Worm (Caenorhabditis elegans) whole organism, L1 larva: ENCODE results near the gene bas-1.

Source experiments
- C04F5.9 ChIP-seq: sonication (generic microtip); optimal IDR thresholded peaks from 2 replicates; lab custom pipeline; 2016; ENCODE audit warnings: missing genetic modification characterization, missing compliant biosample characterization
- C16A3.4 ChIP-seq: fragments of 150-350 bp; optimal IDR thresholded peaks from 2 replicates; lab custom pipeline; 2014; ENCODE audit warnings: missing biosample characterization, missing genetic modification characterization
- C34B4.2 ChIP-seq: sonication (generic microtip); optimal IDR thresholded peaks from 2 replicates; lab custom pipeline; 2017; ENCODE audit warnings: mild to moderate bottlenecking, missing genetic modification characterization, missing compliant biosample characterization
- ceh-63 ChIP-seq: fragments of 200-800 bp; sonication (Bioruptor generic); optimal IDR thresholded peaks from 2 replicates; lab custom pipeline; 2018; ENCODE audit warnings: mild to moderate bottlenecking, missing genetic modification characterization, missing compliant biosample characterization
- ceh-8 ChIP-seq: fragments of 200-800 bp; sonication (Bioruptor generic); optimal IDR thresholded peaks from 2 replicates; lab custom pipeline; 2018; ENCODE audit warnings: mild to moderate bottlenecking, missing genetic modification characterization, moderate library complexity, missing compliant biosample characterization
- ceh-82 ChIP-seq, 3 experiments: fragments of 150-350 bp in 1 of 3; sonication (generic microtip) in 2 of 3; optimal IDR thresholded peaks; 2 replicates each; lab custom pipeline; 2014 to 2017; ENCODE audit warnings: missing biosample characterization in 3 of 3, missing genetic modification characterization in 3 of 3
- ceh-90 ChIP-seq: sonication (generic microtip); optimal IDR thresholded peaks from 2 replicates; lab custom pipeline; 2016; ENCODE audit warnings: missing genetic modification characterization, missing compliant biosample characterization
- dpl-1 ChIP-seq, 3 experiments: fragments of 150-350 bp in 2 of 3; sonication (generic microtip) in 1 of 3; optimal IDR thresholded peaks; 2 replicates each; lab custom pipeline; 2014 to 2017; ENCODE audit warnings: missing biosample characterization in 3 of 3, missing genetic modification characterization in 3 of 3, missing genetic modification reagents in 3 of 3
- dsc-1 ChIP-seq: sonication (generic microtip); optimal IDR thresholded peaks from 2 replicates; lab custom pipeline; 2016; ENCODE audit warnings: mild to moderate bottlenecking, missing genetic modification characterization, missing compliant biosample characterization
- egl-13 ChIP-seq: sonication (generic microtip); optimal IDR thresholded peaks from 2 replicates; lab custom pipeline; 2016; ENCODE audit warnings: missing genotype, missing genetic modification reagents, missing genetic modification characterization, missing compliant biosample characterization
- egl-27 ChIP-seq, 2 experiments: fragments of 150-350 bp in 1 of 2; sonication (generic microtip); optimal IDR thresholded peaks; 3 replicates each; lab custom pipeline; 2017 to 2018; ENCODE audit warnings: missing biosample characterization in 2 of 2, missing genetic modification characterization in 2 of 2, missing genetic modification reagents in 2 of 2
- elt-3 ChIP-seq, 6 experiments: fragments of 150-350 bp in 1 of 6; sonication (generic microtip); optimal IDR thresholded peaks; 2 replicates each; lab custom pipeline; 2017 to 2018; ENCODE audit warnings: missing biosample characterization in 6 of 6, missing genetic modification characterization in 6 of 6, inconsistent platforms in 1 of 6
- hlh-17 ChIP-seq: fragments of 200-800 bp; sonication (Bioruptor generic); optimal IDR thresholded peaks from 2 replicates; lab custom pipeline; 2018; ENCODE audit warnings: missing genetic modification characterization, mild to moderate bottlenecking, missing compliant biosample characterization, moderate library complexity, borderline replicate concordance
- hpl-2 ChIP-seq: fragments of 150-350 bp; optimal IDR thresholded peaks from 2 replicates; lab custom pipeline; 2014; ENCODE audit warnings: missing biosample characterization, missing genetic modification reagents, missing genetic modification characterization
- jun-1 ChIP-seq: fragments of 150-350 bp; optimal IDR thresholded peaks from 2 replicates; lab custom pipeline; 2014; ENCODE audit warnings: missing biosample characterization, missing genetic modification reagents, missing genetic modification characterization
- lin-13 ChIP-seq: fragments of 150-350 bp; optimal IDR thresholded peaks from 2 replicates; lab custom pipeline; 2014; ENCODE audit warnings: missing biosample characterization, missing genetic modification reagents, missing genetic modification characterization
- lin-14 ChIP-seq: fragments of 200-800 bp; sonication (Bioruptor generic); optimal IDR thresholded peaks from 2 replicates; lab custom pipeline; 2018; ENCODE audit warnings: mild to moderate bottlenecking, missing genetic modification characterization, moderate library complexity, missing compliant biosample characterization
- lir-3 ChIP-seq: sonication (generic microtip); optimal IDR thresholded peaks from 2 replicates; lab custom pipeline; 2016; ENCODE audit warnings: mild to moderate bottlenecking, missing genetic modification characterization, moderate library complexity, missing compliant biosample characterization; ENCODE audit not compliant: poor library complexity
- nhr-19 ChIP-seq: fragments of 200-800 bp; sonication (Bioruptor generic); conservative IDR thresholded peaks from 2 replicates; pipeline ENCODE4 v1.3.6; 2022; ENCODE audit warnings: missing genetic modification characterization, missing compliant biosample characterization
- nhr-20 ChIP-seq: sonication (generic microtip); optimal IDR thresholded peaks from 2 replicates; lab custom pipeline; 2016; ENCODE audit warnings: mild to moderate bottlenecking, missing genetic modification characterization, missing compliant biosample characterization
- nhr-71 ChIP-seq: sonication (generic microtip); optimal IDR thresholded peaks from 2 replicates; lab custom pipeline; 2016; ENCODE audit warnings: mild to moderate bottlenecking, missing genetic modification characterization, moderate library complexity, missing compliant biosample characterization
- nhr-76 ChIP-seq: sonication (generic microtip); optimal IDR thresholded peaks from 2 replicates; lab custom pipeline; 2017; ENCODE audit warnings: missing biosample characterization, missing genetic modification characterization
- nhr-85 ChIP-seq: sonication (generic microtip); peaks from one replicate; lab custom pipeline; 2016; ENCODE audit warnings: missing genetic modification characterization, inconsistent platforms, missing compliant biosample characterization
- nhr-90 ChIP-seq: sonication (generic microtip); optimal IDR thresholded peaks from 2 replicates; lab custom pipeline; 2016; ENCODE audit warnings: mild to moderate bottlenecking, missing genetic modification characterization, missing compliant biosample characterization; ENCODE audit not compliant: poor library complexity
- pag-3 ChIP-seq: sonication (generic microtip); optimal IDR thresholded peaks from 2 replicates; lab custom pipeline; 2017; ENCODE audit warnings: missing genetic modification characterization, mild to moderate bottlenecking, missing compliant biosample characterization, antibody characterized with exemption, borderline replicate concordance; ENCODE audit not compliant: insufficient read depth
- pax-3 ChIP-seq: fragments of 200-800 bp; sonication (Bioruptor generic); optimal IDR thresholded peaks from 2 replicates; lab custom pipeline; 2018; ENCODE audit warnings: mild to moderate bottlenecking, missing genetic modification characterization, moderate library complexity, missing compliant biosample characterization
- rnt-1 ChIP-seq: sonication (generic microtip); optimal IDR thresholded peaks from 2 replicates; lab custom pipeline; 2016; ENCODE audit warnings: mild to moderate bottlenecking, missing genetic modification characterization, moderate library complexity, missing compliant biosample characterization
- snpc-4 ChIP-seq: fragments of 150-350 bp; optimal IDR thresholded peaks from 2 replicates; lab custom pipeline; 2014; ENCODE audit warnings: missing biosample characterization, missing genetic modification characterization
- snu-23 ChIP-seq: sonication (generic microtip); optimal IDR thresholded peaks from 2 replicates; lab custom pipeline; 2016; ENCODE audit warnings: missing genetic modification characterization, missing compliant biosample characterization
- sptf-1 ChIP-seq: fragments of 150-350 bp; optimal IDR thresholded peaks from 2 replicates; lab custom pipeline; 2014; ENCODE audit warnings: missing biosample characterization, missing genetic modification characterization
- sup-37 ChIP-seq: fragments of 200-800 bp; sonication (Bioruptor generic); optimal IDR thresholded peaks from 2 replicates; lab custom pipeline; 2018; ENCODE audit warnings: mild to moderate bottlenecking, missing genetic modification characterization, missing compliant biosample characterization
- unc-62 ChIP-seq: fragments of 150-350 bp; optimal IDR thresholded peaks from 2 replicates; lab custom pipeline; 2014; ENCODE audit warnings: missing biosample characterization, missing genetic modification reagents, missing genetic modification characterization
- unc-86 ChIP-seq: sonication (generic microtip); optimal IDR thresholded peaks from 2 replicates; lab custom pipeline; 2016; ENCODE audit warnings: missing genetic modification characterization, missing compliant biosample characterization
- vab-15 ChIP-seq: sonication (generic microtip); optimal IDR thresholded peaks from 2 replicates; lab custom pipeline; 2017; ENCODE audit warnings: missing genotype, mild to moderate bottlenecking, missing genetic modification characterization, missing compliant biosample characterization
- zip-4 ChIP-seq: fragments of 200-800 bp; sonication (Bioruptor generic); optimal IDR thresholded peaks from 2 replicates; lab custom pipeline; 2018; ENCODE audit warnings: mild to moderate bottlenecking, missing genetic modification characterization, moderate library complexity, missing compliant biosample characterization
- ztf-4 ChIP-seq: fragments of 150-350 bp; optimal IDR thresholded peaks from 2 replicates; lab custom pipeline; 2014; ENCODE audit warnings: missing biosample characterization, missing genetic modification characterization

Gene bas-1

DNA sequence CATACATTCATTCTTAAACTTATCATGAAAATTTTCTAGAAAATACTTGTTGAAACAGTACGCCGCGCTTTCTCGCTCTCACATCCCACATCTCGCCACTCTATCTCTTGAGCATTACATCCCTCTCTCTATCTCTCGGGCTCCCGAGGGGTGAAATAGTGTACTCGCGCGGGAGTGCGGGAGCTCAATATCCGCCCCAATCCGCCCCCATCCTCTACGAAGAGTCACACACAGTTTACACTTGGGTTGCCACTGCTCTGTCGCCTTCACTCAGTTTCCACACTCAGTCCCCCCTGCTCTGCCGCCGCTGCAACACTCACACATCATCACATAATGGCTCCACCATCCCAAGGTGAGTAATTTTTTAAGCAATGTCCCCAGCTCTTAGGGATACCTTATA lies 47.3 kb upstream of the bas-1 start, which contains the start of gene mlc-3 (continued):
- TF ChIP-seq rnt-1 (tag; lab: Kevin White, UChicago) (peak; percentile 65), jun-1 (tag; lab: Kevin White, UChicago) (no peak)

DNA sequence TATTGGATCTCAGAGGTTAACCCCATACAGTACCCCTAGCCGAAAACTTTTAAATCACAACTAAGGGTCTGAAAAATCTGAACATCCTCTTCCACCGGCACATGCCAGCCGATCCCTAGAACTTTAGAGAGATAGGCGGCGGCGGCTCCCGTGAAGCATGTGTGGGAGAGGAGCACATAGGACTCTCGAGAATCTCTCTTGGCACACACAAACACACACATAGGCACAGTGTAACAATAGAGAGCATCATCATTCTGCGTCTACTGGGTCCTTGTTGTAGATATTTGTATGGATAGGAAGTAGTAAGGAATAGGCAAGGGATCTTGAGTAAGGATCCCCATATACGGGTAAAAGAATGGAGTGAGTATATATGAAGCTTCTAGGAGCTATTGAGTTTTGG lies 46.4 kb upstream of the bas-1 start:
- TF ChIP-seq dsc-1 (tag; lab: Kevin White, UChicago) (peak; percentile 26), nhr-71 (peak; percentile 33), egl-13 (tag; lab: Kevin White, UChicago) (no peak), vab-15 (no peak), elt-3 (tag; optimal IDR thresholded peaks at IDR 0.05; lab: Kevin White, UChicago) (no peak), unc-86 (tag; lab: Kevin White, UChicago) (no peak), rnt-1 (tag; lab: Kevin White, UChicago) (peak; percentile 55), lin-14 (GFP tag; lab: Kevin White, UChicago) (peak; percentile 28), snu-23 (GFP tag; lab: Kevin White, UChicago) (peak; percentile 1), C16A3.4 (no peak), nhr-19 (GFP tag; lab: Robert Waterston, UW) (peak; percentile 13; the same call in 1 of the 2 replicates), pag-3 (peak; percentile 89), ceh-63 (GFP tag; lab: Kevin White, UChicago) (no peak), egl-27 (tag; optimal IDR thresholded peaks at IDR 0.05; lab: Kevin White, UChicago) (no peak), ceh-82 (tag; optimal IDR thresholded peaks at IDR 0.05; lab: Kevin White, UChicago) (no peak)

DNA sequence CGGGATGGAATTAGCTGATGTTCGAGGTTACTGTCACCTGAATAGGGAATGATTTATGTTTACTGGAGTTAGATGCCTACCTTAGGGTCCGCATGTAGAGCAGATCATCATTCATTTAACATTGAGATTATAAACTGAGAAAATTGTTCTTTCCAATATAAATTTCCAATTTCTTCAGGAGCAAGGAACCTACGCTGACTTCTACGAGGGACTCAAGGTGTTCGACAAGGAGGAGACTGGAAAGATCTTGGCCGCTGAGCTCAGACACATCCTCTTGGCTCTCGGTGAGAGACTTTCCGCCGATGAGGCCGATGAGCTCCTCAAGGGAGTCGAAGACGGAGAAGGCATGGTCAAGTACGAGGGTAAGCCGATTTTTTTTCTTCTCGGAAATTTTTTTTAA lies 45.6 kb upstream of the bas-1 start:
- TF ChIP-seq hpl-2 (GFP tag; lab: Kevin White, UChicago) (no peak), snpc-4 (no peak), C34B4.2 (tag; lab: Kevin White, UChicago) (no peak), hlh-17 (GFP tag; lab: Kevin White, UChicago) (no peak), snu-23 (GFP tag; lab: Kevin White, UChicago) (no peak), C04F5.9 (tag; lab: Kevin White, UChicago) (no peak), C16A3.4 (no peak), nhr-85 (peak; percentile 51)

DNA sequence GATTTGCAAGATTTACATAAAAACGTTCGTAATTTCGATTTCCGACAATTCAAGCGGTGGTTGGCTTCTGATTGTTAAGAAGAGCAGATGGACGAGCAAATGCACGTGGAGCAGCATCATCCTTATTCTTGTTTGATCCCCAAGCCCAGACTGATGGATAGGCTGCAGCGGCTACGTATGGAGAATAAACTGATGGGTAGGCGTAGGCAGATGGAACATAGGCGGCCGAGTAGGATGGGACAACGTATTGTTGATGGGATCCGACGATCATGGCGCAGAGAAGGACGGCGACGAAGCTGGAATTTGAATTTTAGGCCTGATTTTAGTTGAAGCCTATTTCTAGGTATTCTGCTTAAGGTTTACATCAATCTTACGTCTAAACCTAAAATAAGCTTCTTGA lies 43.8 kb upstream of the bas-1 start:
- TF ChIP-seq ceh-8 (GFP tag; lab: Kevin White, UChicago) (no peak), nhr-90 (tag; lab: Kevin White, UChicago) (no peak), unc-62 (GFP tag; lab: Kevin White, UChicago) (no peak), lin-13 (GFP tag; lab: Kevin White, UChicago) (no peak), ztf-4 (tag; lab: Kevin White, UChicago) (no peak), nhr-20 (tag; lab: Kevin White, UChicago) (no peak), sup-37 (no peak), pax-3 (tag; lab: Kevin White, UChicago) (no peak), C04F5.9 (tag; lab: Kevin White, UChicago) (no peak), dsc-1 (tag; lab: Kevin White, UChicago) (no peak), sptf-1 (tag; lab: Kevin White, UChicago) (no peak), zip-4 (no peak), dpl-1 (GFP tag; optimal IDR thresholded peaks at IDR 0.05; lab: Kevin White, UChicago) (no peak), nhr-76 (tag; lab: Kevin White, UChicago) (no peak), lir-3 (no peak), ceh-90 (tag; lab: Kevin White, UChicago) (no peak)
- TF ChIP-seq, all 84 proteins: peak for 0
